Fruit fly (Drosophila melanogaster): Measurements from ENCODE around the gene CG14683.
A peak's percentile ranks its signal among the peaks of the same experiment; 100 is the strongest.

CG14683 gene

dm6 chr3R:10688835-10689234 lies 7.6 kb upstream of the CG14683 start (continued):
- TF ChIP-seq CG33557 (GFP tag; optimal IDR thresholded peaks at IDR 0.05) (no peak), Dek (tag; optimal IDR thresholded peaks at IDR 0.05) (peak; percentile 30), hb (GFP tag; IDR thresholded peaks at IDR 0.05; ENCODE audit: partially characterized antibody) (no peak), CG31224 (GFP tag; IDR thresholded peaks at IDR 0.05) (peak; percentile 66), Hmr (GFP tag; optimal IDR thresholded peaks at IDR 0.05) (peak; percentile 48), CG2199 (GFP tag; IDR thresholded peaks at IDR 0.05) (no peak), wdn (GFP tag; IDR thresholded peaks at IDR 0.05) (no peak), Ada2b (GFP tag; IDR thresholded peaks at IDR 0.05) (no peak), CG2116 (GFP tag; optimal IDR thresholded peaks at IDR 0.05) (no peak), Neu2 (GFP tag; optimal IDR thresholded peaks at IDR 0.05; ENCODE audit: borderline replicate concordance) (no peak), crc (GFP tag; optimal IDR thresholded peaks at IDR 0.05) (no peak), CG14441 (GFP tag; IDR thresholded peaks at IDR 0.05) (peak; percentile 53), Dref (GFP tag; IDR thresholded peaks at IDR 0.05) (no peak), Dbx (GFP tag; IDR thresholded peaks at IDR 0.05) (peak; percentile 66), tna (GFP tag; IDR thresholded peaks at IDR 0.05; ENCODE audit: partially characterized antibody) (no peak), CG4282 (GFP tag; optimal IDR thresholded peaks at IDR 0.05) (no peak), CG17612 (GFP tag; IDR thresholded peaks at IDR 0.05) (no peak), bcd (GFP tag; optimal IDR thresholded peaks at IDR 0.05) (peak; percentile 52), B-H2 (GFP tag; optimal IDR thresholded peaks at IDR 0.05) (no peak), Taf1 (GFP tag; IDR thresholded peaks at IDR 0.05) (peak; percentile 53), stc (GFP tag; IDR thresholded peaks at IDR 0.05) (no peak), cato (GFP tag; optimal IDR thresholded peaks at IDR 0.05; ENCODE audit: borderline replicate concordance) (no peak), ato (GFP tag; IDR thresholded peaks at IDR 0.05; ENCODE audit: partially characterized antibody) (no peak), CG17829 (tag; optimal IDR thresholded peaks at IDR 0.05) (peak; percentile 40), mam (GFP tag; optimal IDR thresholded peaks at IDR 0.05) (peak; percentile 12), CG3407 (GFP tag; optimal IDR thresholded peaks at IDR 0.05) (no peak), Asciz (GFP tag; optimal IDR thresholded peaks at IDR 0.05) (no peak), NC2β (GFP tag; optimal IDR thresholded peaks at IDR 0.05) (no peak), Gug (GFP tag; IDR thresholded peaks at IDR 0.05) (no peak), CG10565 (GFP tag; optimal IDR thresholded peaks at IDR 0.05) (no peak), ken (GFP tag; IDR thresholded peaks at IDR 0.05) (no peak), CG14710 (tag; optimal IDR thresholded peaks at IDR 0.05) (peak; percentile 6), CG6765 (GFP tag; optimal IDR thresholded peaks at IDR 0.05) (no peak), sqz (GFP tag; optimal IDR thresholded peaks at IDR 0.05) (no peak), CG15269 (tag; optimal IDR thresholded peaks at IDR 0.05) (peak; percentile 65), Camta (GFP tag; optimal IDR thresholded peaks at IDR 0.05) (no peak), Ets65A (GFP tag) (no peak), CG4730 (GFP tag; IDR thresholded peaks at IDR 0.05) (peak; percentile 40; the same call in 1 of the 2 replicates), Hand (GFP tag; optimal IDR thresholded peaks at IDR 0.05) (no peak), ap (GFP tag; IDR thresholded peaks at IDR 0.05) (no peak), lmd (GFP tag; IDR thresholded peaks at IDR 0.05) (peak; percentile 50; the same call in 1 of the 2 replicates), HLH4C (GFP tag; IDR thresholded peaks at IDR 0.05; ENCODE audit: partially characterized antibody) (no peak), CG6683 (GFP tag; optimal IDR thresholded peaks at IDR 0.05) (no peak), HmgZ (tag; optimal IDR thresholded peaks at IDR 0.05) (peak; percentile 28), CG7372 (GFP tag; IDR thresholded peaks at IDR 0.05) (no peak), tin (GFP tag; optimal IDR thresholded peaks at IDR 0.05) (peak; percentile 8), CTCF (GFP tag; optimal IDR thresholded peaks at IDR 0.05) (no peak), fd96Cb (tag; optimal IDR thresholded peaks at IDR 0.05) (no peak), Usf (GFP tag; optimal IDR thresholded peaks at IDR 0.05) (no peak), CG10321 (GFP tag; IDR thresholded peaks at IDR 0.05) (no peak), usp (GFP tag; optimal IDR thresholded peaks at IDR 0.05) (no peak), Dp (GFP tag; optimal IDR thresholded peaks at IDR 0.05) (no peak), br (optimal IDR thresholded peaks at IDR 0.05) (no peak)

All from whole organism, embryonic.